Fruit fly (Drosophila melanogaster): ENCODE measurements around the gene dsd.

The dsd gene

dm6 chr3R:27582634-27583181, 24.5 kb downstream of the dsd start, which contains the start of gene pins:
pins (plus strand) TSS chr3R:27582840.
- no peak for TF ChIP-seq Dfd (GFP tag; optimal IDR thresholded peaks at IDR 0.05)
- no peak for TF ChIP-seq GATAd (GFP tag; optimal IDR thresholded peaks at IDR 0.05)
- no peak for TF ChIP-seq Rel (GFP tag; optimal IDR thresholded peaks at IDR 0.05)
- TF ChIP-seq Rel (tag; optimal IDR thresholded peaks at IDR 0.05) = no peak
- no peak for TF ChIP-seq Hr83 (GFP tag; optimal IDR thresholded peaks at IDR 0.05; ENCODE audit: poor library complexity, severe bottlenecking)
- no peak for TF ChIP-seq foxo (GFP tag; optimal IDR thresholded peaks at IDR 0.05)

- TF ChIP-seq dsf (GFP tag; optimal IDR thresholded peaks at IDR 0.05; ENCODE audit: borderline replicate concordance) (peak; percentile 22), Mio (GFP tag; optimal IDR thresholded peaks at IDR 0.05) (no peak), Hr83 (GFP tag; optimal IDR thresholded peaks at IDR 0.05; ENCODE audit: poor library complexity, severe bottlenecking) (peak; percentile 68), fru (GFP tag; optimal IDR thresholded peaks at IDR 0.05) (peak; percentile 47), OdsH (GFP tag; optimal IDR thresholded peaks at IDR 0.05) (peak; percentile 17), rgr (GFP tag; optimal IDR thresholded peaks at IDR 0.05) (peak; percentile 73), tai (GFP tag; optimal IDR thresholded peaks at IDR 0.05) (no peak), Dif (GFP tag; optimal IDR thresholded peaks at IDR 0.05; ENCODE audit: partially characterized antibody) (no peak), foxo (GFP tag; optimal IDR thresholded peaks at IDR 0.05) (peak in 1 of 2 experiments; percentile 76), CrebA (GFP tag; optimal IDR thresholded peaks at IDR 0.05; ENCODE audit: borderline replicate concordance) (no peak), dl (GFP tag; optimal IDR thresholded peaks at IDR 0.05; ENCODE audit: insufficient read depth in 1 of 2, partially characterized antibody in 2 of 2) (no peak), psq (GFP tag; optimal IDR thresholded peaks at IDR 0.05) (no peak), HLH106 (tag; optimal IDR thresholded peaks at IDR 0.05) (peak; percentile 69), woc (GFP tag; optimal IDR thresholded peaks at IDR 0.05) (peak; percentile 68), Sp1 (GFP tag; optimal IDR thresholded peaks at IDR 0.05) (peak; percentile 25), usp (GFP tag; optimal IDR thresholded peaks at IDR 0.05) (no peak), ey (GFP tag; optimal IDR thresholded peaks at IDR 0.05) (peak; percentile 61), Vsx2 (GFP tag; optimal IDR thresholded peaks at IDR 0.05; ENCODE audit: partially characterized antibody) (no peak), br (GFP tag; optimal IDR thresholded peaks at IDR 0.05) (peak; percentile 63), sv (GFP tag; optimal IDR thresholded peaks at IDR 0.05) (peak; percentile 26), Hr78 (GFP tag; optimal IDR thresholded peaks at IDR 0.05) (no peak), Dfd (GFP tag; optimal IDR thresholded peaks at IDR 0.05) (no peak), Myc (optimal IDR thresholded peaks at IDR 0.05) (peak; percentile 88), CG32264 (GFP tag; optimal IDR thresholded peaks at IDR 0.05) (peak; percentile 9), GATAd (GFP tag; optimal IDR thresholded peaks at IDR 0.05) (peak; percentile 41), CG9705 (GFP tag; optimal IDR thresholded peaks at IDR 0.05) (peak; percentile 55), h (GFP tag; optimal IDR thresholded peaks at IDR 0.05) (peak; percentile 66), sage (GFP tag; optimal IDR thresholded peaks at IDR 0.05) (no peak), jim (GFP tag; optimal IDR thresholded peaks at IDR 0.05) (no peak), Jra (GFP tag; optimal IDR thresholded peaks at IDR 0.05) (peak; percentile 56)
These were observed 25.2 kb downstream of the dsd start, which contains the start of gene wdb for dm6 chr3R:27581890-27582487. wdb (minus strand) TSS chr3R:27582241.

- peak; percentile 60 for TF ChIP-seq woc (GFP tag; optimal IDR thresholded peaks at IDR 0.05)
- TF ChIP-seq CrebA (GFP tag; optimal IDR thresholded peaks at IDR 0.05; ENCODE audit: borderline replicate concordance) = no peak
- peak; percentile 72 for TF ChIP-seq Sp1 (GFP tag; optimal IDR thresholded peaks at IDR 0.05)
- no peak for TF ChIP-seq jim (GFP tag; optimal IDR thresholded peaks at IDR 0.05)
- TF ChIP-seq HLH106 (tag; optimal IDR thresholded peaks at IDR 0.05) = peak; percentile 70
- peak; percentile 57 for TF ChIP-seq CG32264 (GFP tag; optimal IDR thresholded peaks at IDR 0.05)
- no peak for TF ChIP-seq Myc (optimal IDR thresholded peaks at IDR 0.05)
- peak; percentile 73 to 78 for TF ChIP-seq foxo (GFP tag; optimal IDR thresholded peaks at IDR 0.05)
- peak; percentile 62 for TF ChIP-seq psq (GFP tag; optimal IDR thresholded peaks at IDR 0.05)
- TF ChIP-seq OdsH (GFP tag; optimal IDR thresholded peaks at IDR 0.05) = peak; percentile 76
- no peak for TF ChIP-seq lola (GFP tag; optimal IDR thresholded peaks at IDR 0.05)
- peak; percentile 33 for TF ChIP-seq Vsx2 (GFP tag; optimal IDR thresholded peaks at IDR 0.05; ENCODE audit: partially characterized antibody)
- TF ChIP-seq Abd-B (GFP tag; optimal IDR thresholded peaks at IDR 0.05) = no peak
- TF ChIP-seq dl (GFP tag; optimal IDR thresholded peaks at IDR 0.05; ENCODE audit: insufficient read depth in 1 of 2, partially characterized antibody in 2 of 2) = no peak
- peak; percentile 74 for TF ChIP-seq ey (GFP tag; optimal IDR thresholded peaks at IDR 0.05)
- TF ChIP-seq dsf (GFP tag; optimal IDR thresholded peaks at IDR 0.05; ENCODE audit: borderline replicate concordance) = no peak
- TF ChIP-seq GATAd (GFP tag; optimal IDR thresholded peaks at IDR 0.05) = no peak
- no peak for TF ChIP-seq Mio (GFP tag; optimal IDR thresholded peaks at IDR 0.05)
- TF ChIP-seq br (GFP tag; optimal IDR thresholded peaks at IDR 0.05) = peak; percentile 78
- TF ChIP-seq Hnf4 (GFP tag; optimal IDR thresholded peaks at IDR 0.05) = peak; percentile 55
- no peak for TF ChIP-seq Hr78 (GFP tag; optimal IDR thresholded peaks at IDR 0.05)
- peak; percentile 24 for TF ChIP-seq Hr83 (GFP tag; optimal IDR thresholded peaks at IDR 0.05; ENCODE audit: poor library complexity, severe bottlenecking)
- peak; percentile 71 for TF ChIP-seq Jra (GFP tag; optimal IDR thresholded peaks at IDR 0.05)
- peak; percentile 66 for TF ChIP-seq sage (GFP tag; optimal IDR thresholded peaks at IDR 0.05)
- TF ChIP-seq Rel (GFP tag; optimal IDR thresholded peaks at IDR 0.05) = peak; percentile 8
- TF ChIP-seq Rel (tag; optimal IDR thresholded peaks at IDR 0.05) = peak; percentile 78
- TF ChIP-seq CG9705 (GFP tag; optimal IDR thresholded peaks at IDR 0.05) = no peak
- TF ChIP-seq N (GFP tag; optimal IDR thresholded peaks at IDR 0.05) = no peak
- no peak for TF ChIP-seq sv (GFP tag; optimal IDR thresholded peaks at IDR 0.05)
- TF ChIP-seq tai (GFP tag; optimal IDR thresholded peaks at IDR 0.05) = no peak
- TF ChIP-seq usp (GFP tag; optimal IDR thresholded peaks at IDR 0.05) = no peak
- peak; percentile 82 for TF ChIP-seq h (GFP tag; optimal IDR thresholded peaks at IDR 0.05)
- no peak for TF ChIP-seq pan (optimal IDR thresholded peaks at IDR 0.05)
- peak; percentile 83 for TF ChIP-seq rgr (GFP tag; optimal IDR thresholded peaks at IDR 0.05)
- TF ChIP-seq fru (GFP tag; optimal IDR thresholded peaks at IDR 0.05) = peak; percentile 80
- no peak for TF ChIP-seq dmrt93B (GFP tag; optimal IDR thresholded peaks at IDR 0.05)
- peak; percentile 39 for TF ChIP-seq Dif (GFP tag; optimal IDR thresholded peaks at IDR 0.05; ENCODE audit: partially characterized antibody)
These were observed 25.8 kb downstream of the dsd start for dm6 chr3R:27581263-27581868.
